Worm (Caenorhabditis elegans) whole organism, young adult: ENCODE data around the gene M163.8.

Experiments
- B0261.1 ChIP-seq: sonication (generic microtip); optimal IDR thresholded peaks from 2 replicates; lab custom pipeline; 2016; ENCODE audit warnings: mild to moderate bottlenecking, missing genetic modification characterization, moderate library complexity, missing compliant biosample characterization
- F39B2.1 ChIP-seq: fragments of 200-800 bp; sonication (Bioruptor generic); IDR thresholded peaks from 2 replicates; pipeline ENCODE4 v1.3.6; 2022; ENCODE audit warnings: missing genetic modification reagents, missing genetic modification characterization, missing compliant biosample characterization
- F49E8.2 ChIP-seq: sonication (generic microtip); optimal IDR thresholded peaks from 3 replicates; lab custom pipeline; 2017; ENCODE audit warnings: missing genetic modification characterization, mild to moderate bottlenecking, missing compliant biosample characterization, antibody characterized with exemption, moderate library complexity; ENCODE audit not compliant: insufficient read depth
- F55B11.4 ChIP-seq: sonication (generic microtip); optimal IDR thresholded peaks from 2 replicates; lab custom pipeline; 2016; ENCODE audit warnings: missing compliant biosample characterization, missing genetic modification characterization, borderline replicate concordance; ENCODE audit not compliant: insufficient read depth
- K12H6.12 ChIP-seq: fragments of 200-800 bp; sonication (Bioruptor generic); optimal IDR thresholded peaks from 2 replicates; lab custom pipeline; 2018; ENCODE audit warnings: mild to moderate bottlenecking, missing genetic modification characterization, missing compliant biosample characterization
- Y53F4B.3 ChIP-seq: fragments of 200-800 bp; sonication (Bioruptor generic); IDR thresholded peaks from 2 replicates; pipeline ENCODE4 v1.3.6; 2022; ENCODE audit warnings: missing genetic modification reagents, missing genetic modification characterization, missing compliant biosample characterization
- aptf-3 ChIP-seq: fragments of 200-800 bp; sonication (Bioruptor generic); IDR thresholded peaks from 2 replicates; pipeline ENCODE4 v1.3.6; 2022; ENCODE audit warnings: missing genetic modification characterization, missing compliant biosample characterization
- athp-1 ChIP-seq: sonication (generic microtip); optimal IDR thresholded peaks from 2 replicates; lab custom pipeline; 2017; ENCODE audit warnings: mild to moderate bottlenecking, missing genetic modification characterization, missing compliant biosample characterization
- attf-3 ChIP-seq: fragments of 200-800 bp; sonication (Bioruptor generic); conservative IDR thresholded peaks from 2 replicates; pipeline ENCODE4 v1.3.6; 2022; ENCODE audit warnings: missing genetic modification reagents, missing genetic modification characterization, missing compliant biosample characterization
- attf-6 ChIP-seq: fragments of 200-800 bp; sonication (Bioruptor generic); IDR thresholded peaks from 2 replicates; pipeline ENCODE4 v1.3.6; 2022; ENCODE audit warnings: missing genetic modification reagents, missing genetic modification characterization, missing compliant biosample characterization
- bed-1 ChIP-seq: fragments of 200-800 bp; sonication (Bioruptor generic); IDR thresholded peaks from 2 replicates; pipeline ENCODE4 v1.3.6; 2022; ENCODE audit warnings: missing genetic modification reagents, missing genetic modification characterization, missing compliant biosample characterization
- bed-2 ChIP-seq: fragments of 200-800 bp; sonication (Bioruptor generic); IDR thresholded peaks from 2 replicates; pipeline ENCODE4 v1.3.6; 2022; ENCODE audit warnings: missing genetic modification reagents, missing genetic modification characterization, missing compliant biosample characterization
- cebp-2 ChIP-seq: fragments of 200-800 bp; sonication (Bioruptor generic); IDR thresholded peaks from 2 replicates; pipeline ENCODE4 v1.3.6; 2022; ENCODE audit warnings: missing genetic modification characterization, missing compliant biosample characterization
- ceh-58 ChIP-seq: fragments of 200-800 bp; sonication (Bioruptor generic); IDR thresholded peaks from 2 replicates; pipeline ENCODE4 v1.3.6; 2022; ENCODE audit warnings: missing genetic modification characterization, missing compliant biosample characterization
- chd-7 ChIP-seq: sonication (generic microtip); optimal IDR thresholded peaks from 2 replicates; lab custom pipeline; 2016; ENCODE audit warnings: mild to moderate bottlenecking, missing genetic modification characterization, moderate library complexity, missing compliant biosample characterization
- egl-18 ChIP-seq: fragments of 200-800 bp; sonication (Bioruptor generic); IDR thresholded peaks from 2 replicates; pipeline ENCODE4 v1.3.6; 2022; ENCODE audit warnings: missing genetic modification reagents, missing genetic modification characterization, missing compliant biosample characterization
- egrh-3 ChIP-seq: fragments of 200-800 bp; sonication (Bioruptor generic); IDR thresholded peaks from 2 replicates; pipeline ENCODE4 v1.3.6; 2022; ENCODE audit warnings: missing genetic modification reagents, missing genetic modification characterization, missing compliant biosample characterization
- ekl-4 ChIP-seq: fragments of 200-800 bp; sonication (Bioruptor generic); IDR thresholded peaks from 2 replicates; pipeline ENCODE4 v1.3.6; 2022; ENCODE audit warnings: missing genetic modification reagents, missing genetic modification characterization, missing compliant biosample characterization
- gei-17 ChIP-seq: fragments of 200-800 bp; sonication (Bioruptor generic); optimal IDR thresholded peaks from 2 replicates; lab custom pipeline; 2018; ENCODE audit warnings: mild to moderate bottlenecking, missing genetic modification characterization, missing compliant biosample characterization
- hlh-12 ChIP-seq: sonication (generic microtip); optimal IDR thresholded peaks from 2 replicates; lab custom pipeline; 2016; ENCODE audit warnings: missing genetic modification characterization, missing compliant biosample characterization
- hmg-20 ChIP-seq: fragments of 200-800 bp; sonication (Bioruptor generic); IDR thresholded peaks from 2 replicates; pipeline ENCODE4 v1.3.6; 2022; ENCODE audit warnings: missing genetic modification reagents, missing genetic modification characterization, missing compliant biosample characterization
- hrde-1 ChIP-seq: sonication (generic microtip); optimal IDR thresholded peaks from 2 replicates; lab custom pipeline; 2016; ENCODE audit warnings: missing genetic modification characterization, mild to moderate bottlenecking, missing compliant biosample characterization, moderate library complexity, missing genotype, missing genetic modification reagents, borderline replicate concordance
- lin-35 ChIP-seq, 3 experiments: fragments of 150-350 bp in 2 of 3; sonication (generic microtip) in 1 of 3; optimal IDR thresholded peaks; 2 replicates each; lab custom pipeline; 2014 to 2018; ENCODE audit warnings: missing biosample characterization in 3 of 3, missing genetic modification characterization in 3 of 3, missing genetic modification reagents in 3 of 3
- lin-40 ChIP-seq: sonication (generic microtip); optimal IDR thresholded peaks from 2 replicates; lab custom pipeline; 2016; ENCODE audit warnings: missing genetic modification characterization, mild to moderate bottlenecking, missing compliant biosample characterization, missing genotype, missing genetic modification reagents
- lir-1 ChIP-seq: fragments of 200-800 bp; sonication (Bioruptor generic); conservative IDR thresholded peaks from 2 replicates; pipeline ENCODE4 v1.3.6; 2022; ENCODE audit warnings: missing genetic modification reagents, missing genetic modification characterization, missing compliant biosample characterization
- lsl-1 ChIP-seq: fragments of 200-800 bp; sonication (Bioruptor generic); optimal IDR thresholded peaks from 2 replicates; lab custom pipeline; 2018; ENCODE audit warnings: mild to moderate bottlenecking, missing genetic modification characterization, moderate library complexity, missing compliant biosample characterization
- lsy-27 ChIP-seq: sonication (generic microtip); optimal IDR thresholded peaks from 2 replicates; lab custom pipeline; 2017; ENCODE audit warnings: missing genetic modification characterization, mild to moderate bottlenecking, missing compliant biosample characterization, antibody characterized with exemption, missing genotype, borderline replicate concordance; ENCODE audit not compliant: insufficient read depth
- madf-3 ChIP-seq: fragments of 200-800 bp; sonication (Bioruptor generic); IDR thresholded peaks from 2 replicates; pipeline ENCODE4 v1.3.6; 2022; ENCODE audit warnings: missing genetic modification reagents, missing genetic modification characterization, missing compliant biosample characterization
- madf-6 ChIP-seq: fragments of 200-800 bp; sonication (Bioruptor generic); IDR thresholded peaks from 2 replicates; pipeline ENCODE4 v1.3.6; 2022; ENCODE audit warnings: missing genetic modification reagents, missing genetic modification characterization, missing compliant biosample characterization
- mcd-1 ChIP-seq: fragments of 200-800 bp; sonication (Bioruptor generic); IDR thresholded peaks from 2 replicates; pipeline ENCODE4 v1.3.6; 2022; ENCODE audit warnings: missing genetic modification reagents, missing genetic modification characterization, missing compliant biosample characterization
- mel-28 ChIP-seq: sonication (generic microtip); optimal IDR thresholded peaks from 2 replicates; lab custom pipeline; 2016; ENCODE audit warnings: borderline replicate concordance, mild to moderate bottlenecking, missing genetic modification characterization, missing compliant biosample characterization
- mes-4 ChIP-seq: sonication (generic microtip); optimal IDR thresholded peaks from 2 replicates; lab custom pipeline; 2016; ENCODE audit warnings: missing genotype, missing genetic modification characterization, missing compliant biosample characterization
- nfya-2 ChIP-seq: fragments of 200-800 bp; sonication (Bioruptor generic); IDR thresholded peaks from 2 replicates; pipeline ENCODE4 v1.3.6; 2022; ENCODE audit warnings: missing genetic modification reagents, missing genetic modification characterization, missing compliant biosample characterization
- nhr-120 ChIP-seq: fragments of 200-800 bp; sonication (Bioruptor generic); IDR thresholded peaks from 2 replicates; pipeline ENCODE4 v1.3.6; 2022; ENCODE audit warnings: missing genetic modification characterization, missing compliant biosample characterization
- pha-4 ChIP-seq: fragments of 150-350 bp; sonication (generic microtip); optimal IDR thresholded peaks from 2 replicates; lab custom pipeline; 2014; ENCODE audit warnings: missing biosample characterization, missing genetic modification reagents, missing genetic modification characterization
- repo-1 ChIP-seq: sonication (generic microtip); optimal IDR thresholded peaks from 2 replicates; lab custom pipeline; 2017; ENCODE audit warnings: mild to moderate bottlenecking, missing genetic modification characterization, missing compliant biosample characterization
- sea-2 ChIP-seq: fragments of 200-800 bp; sonication (Bioruptor generic); IDR thresholded peaks from 2 replicates; pipeline ENCODE4 v1.3.6; 2022; ENCODE audit warnings: missing genetic modification characterization, missing compliant biosample characterization
- somi-1 ChIP-seq: fragments of 200-800 bp; sonication (Bioruptor generic); optimal IDR thresholded peaks from 2 replicates; lab custom pipeline; 2018; ENCODE audit warnings: mild to moderate bottlenecking, missing genetic modification characterization, missing compliant biosample characterization
- sptf-2 ChIP-seq: fragments of 200-800 bp; sonication (Bioruptor generic); optimal IDR thresholded peaks from 2 replicates; lab custom pipeline; 2018; ENCODE audit warnings: mild to moderate bottlenecking, missing genetic modification characterization, missing compliant biosample characterization
- unc-62 ChIP-seq: fragments of 150-350 bp; optimal IDR thresholded peaks from 2 replicates; lab custom pipeline; 2014; ENCODE audit warnings: missing biosample characterization, missing genetic modification reagents, missing genetic modification characterization
- zfh-2 ChIP-seq: fragments of 200-800 bp; sonication (Bioruptor generic); conservative IDR thresholded peaks from 2 replicates; pipeline ENCODE4 v1.3.6; 2022; ENCODE audit warnings: missing genetic modification reagents, missing genetic modification characterization, missing compliant biosample characterization
- zim-3 ChIP-seq: sonication (generic microtip); optimal IDR thresholded peaks from 2 replicates; lab custom pipeline; 2017; ENCODE audit warnings: mild to moderate bottlenecking, missing genetic modification characterization, moderate library complexity, missing compliant biosample characterization
- ztf-6 ChIP-seq: fragments of 200-800 bp; sonication (Bioruptor generic); IDR thresholded peaks from 2 replicates; pipeline ENCODE4 v1.3.6; 2022; ENCODE audit warnings: missing genetic modification reagents, missing genetic modification characterization, missing compliant biosample characterization

Gene M163.8

DNA sequence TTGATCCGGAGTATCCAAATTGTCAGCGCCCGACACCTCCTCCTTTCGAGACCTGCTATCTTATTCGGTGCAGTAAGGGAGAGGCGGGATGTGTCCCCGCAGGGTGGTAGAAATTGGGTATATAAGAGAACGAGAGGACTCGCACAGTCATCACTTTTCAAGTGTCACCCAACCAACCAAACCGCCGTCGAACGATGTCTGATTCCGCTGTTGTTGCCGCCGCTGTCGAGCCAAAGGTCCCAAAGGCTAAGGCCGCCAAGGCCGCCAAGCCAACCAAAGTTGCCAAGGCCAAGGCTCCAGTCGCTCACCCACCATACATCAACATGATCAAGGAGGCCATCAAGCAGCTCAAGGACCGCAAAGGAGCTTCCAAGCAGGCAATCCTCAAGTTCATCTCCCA lies 5.0 kb downstream of the M163.8 start, which contains the start of gene his-24 (continued):
- no peak for TF ChIP-seq unc-62 (GFP tag; lab: Kevin White, UChicago)
- TF ChIP-seq F55B11.4 (tag; lab: Kevin White, UChicago): no peak
- TF ChIP-seq chd-7 (tag; lab: Kevin White, UChicago): peak; percentile 16
- no peak for TF ChIP-seq gei-17 (GFP tag; lab: Kevin White, UChicago)
- no peak for TF ChIP-seq lin-35 (GFP tag; optimal IDR thresholded peaks at IDR 0.05; lab: Kevin White, UChicago)
- no peak for TF ChIP-seq nhr-120
- TF ChIP-seq hrde-1: no peak
- TF ChIP-seq hlh-12 (tag; lab: Kevin White, UChicago): no peak
- peak; percentile 5; the same call in 1 of the 2 replicates for TF ChIP-seq egl-18 (GFP tag; lab: Robert Waterston, UW)
- no peak for TF ChIP-seq aptf-3 (GFP tag; lab: Robert Waterston, UW)
- peak; percentile 78 for TF ChIP-seq lin-40
- TF ChIP-seq pha-4: no peak
- no peak for TF ChIP-seq lir-1 (GFP tag; lab: Robert Waterston, UW)
- no peak; the same call in 1 of the 2 replicates for TF ChIP-seq zfh-2
- no peak for TF ChIP-seq hmg-20 (GFP tag; lab: Robert Waterston, UW)
- TF ChIP-seq sea-2 (GFP tag; lab: Robert Waterston, UW): no peak
- TF ChIP-seq madf-6: no peak
- TF ChIP-seq repo-1: peak; percentile 3
- no peak for TF ChIP-seq nfya-2
- 0 out of 2 replicates have a peak, but pooled peaks have one; percentile 43 for TF ChIP-seq ztf-6 (GFP tag; lab: Robert Waterston, UW)

DNA sequence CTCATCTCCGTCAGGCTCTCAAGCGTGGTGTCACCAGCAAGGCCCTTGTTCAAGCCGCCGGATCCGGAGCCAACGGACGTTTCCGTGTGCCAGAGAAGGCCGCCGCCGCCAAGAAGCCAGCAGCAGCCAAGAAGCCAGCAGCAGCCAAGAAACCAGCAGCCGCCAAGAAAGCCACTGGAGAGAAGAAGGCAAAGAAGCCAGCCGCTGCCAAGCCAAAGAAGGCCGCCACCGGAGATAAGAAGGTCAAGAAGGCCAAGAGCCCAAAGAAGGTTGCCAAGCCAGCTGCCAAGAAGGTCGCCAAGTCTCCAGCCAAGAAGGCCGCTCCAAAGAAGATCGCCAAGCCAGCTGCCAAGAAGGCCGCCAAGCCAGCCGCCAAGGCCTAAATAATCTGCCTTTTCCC lies 5.6 kb downstream of the M163.8 start:
- 0 out of 2 replicates have a peak, but pooled peaks have one; percentile 61 for TF ChIP-seq nfya-2
- 0 out of 2 replicates have a peak, but pooled peaks have one; percentile 42 for TF ChIP-seq F39B2.1 (GFP tag; lab: Robert Waterston, UW)
- TF ChIP-seq egrh-3 (GFP tag; lab: Robert Waterston, UW): peak; percentile 93
- peak; percentile 38 for TF ChIP-seq mcd-1 (GFP tag; lab: Robert Waterston, UW)
- TF ChIP-seq bed-1 (GFP tag; lab: Robert Waterston, UW): 0 out of 2 replicates have a peak, but pooled peaks have one; percentile 70
- TF ChIP-seq mes-4 (tag; lab: Kevin White, UChicago): no peak
- no peak for TF ChIP-seq athp-1 (tag; lab: Kevin White, UChicago)
- no peak for TF ChIP-seq B0261.1 (tag; lab: Kevin White, UChicago)
- 0 out of 2 replicates have a peak, but pooled peaks have one; percentile 37 for TF ChIP-seq sea-2 (GFP tag; lab: Robert Waterston, UW)
- peak; percentile 83 for TF ChIP-seq zfh-2
- no peak for TF ChIP-seq mel-28 (tag; lab: Kevin White, UChicago)

DNA sequence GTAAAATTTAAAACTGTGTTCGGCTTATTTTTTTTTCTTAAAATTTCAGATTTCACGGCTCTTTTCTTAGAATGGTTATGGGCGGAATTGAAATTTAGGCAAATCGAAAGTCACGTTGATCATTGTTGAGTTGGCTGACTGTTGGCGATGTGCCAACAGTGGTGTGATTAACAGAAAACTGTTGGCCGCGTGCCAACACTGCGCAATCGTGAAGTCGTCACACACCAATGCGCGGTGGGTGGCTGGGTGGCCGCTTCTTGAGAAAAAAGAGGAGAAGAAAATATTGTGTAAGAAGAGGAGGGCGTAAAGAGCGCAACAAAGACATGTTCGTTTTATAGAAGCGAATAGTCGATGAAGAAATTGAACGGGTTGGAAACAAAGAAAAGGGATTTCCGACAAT lies 6.2 kb downstream of the M163.8 start:
- TF ChIP-seq sptf-2 (GFP tag; lab: Kevin White, UChicago): no peak
- no peak for TF ChIP-seq Y53F4B.3 (GFP tag; lab: Robert Waterston, UW)
- no peak for TF ChIP-seq attf-6
- no peak for TF ChIP-seq somi-1 (GFP tag; lab: Kevin White, UChicago)
- no peak for TF ChIP-seq K12H6.12 (tag; lab: Kevin White, UChicago)
- no peak for TF ChIP-seq unc-62 (GFP tag; lab: Kevin White, UChicago)
- no peak for TF ChIP-seq bed-2 (GFP tag; lab: Robert Waterston, UW)
- no peak for TF ChIP-seq ztf-6 (GFP tag; lab: Robert Waterston, UW)
- TF ChIP-seq lsl-1 (GFP tag; lab: Kevin White, UChicago): no peak
- TF ChIP-seq cebp-2 (GFP tag; lab: Robert Waterston, UW): no peak
- TF ChIP-seq attf-3 (GFP tag; lab: Robert Waterston, UW): no peak
- no peak for TF ChIP-seq chd-7 (tag; lab: Kevin White, UChicago)
- no peak for TF ChIP-seq F49E8.2 (tag; lab: Kevin White, UChicago)
- no peak for TF ChIP-seq zim-3 (tag; lab: Kevin White, UChicago)
- no peak for TF ChIP-seq madf-3 (GFP tag; lab: Robert Waterston, UW)
- no peak for TF ChIP-seq lsy-27
- no peak for TF ChIP-seq ekl-4 (GFP tag; lab: Robert Waterston, UW)
- no peak for TF ChIP-seq ceh-58 (GFP tag; lab: Robert Waterston, UW)
- no peak for TF ChIP-seq mel-28 (tag; lab: Kevin White, UChicago)
- TF ChIP-seq mes-4 (tag; lab: Kevin White, UChicago): no peak
